Worm (Caenorhabditis elegans) whole organism, midembryonic: Measurements from ENCODE around the gene C14B9.8.

Experiments used
- T22C8.4 ChIP-seq: fragments of 200-800 bp; sonication (Bioruptor generic); IDR thresholded peaks from 2 replicates; pipeline ENCODE4 v1.3.6; 2022; ENCODE audit warnings: missing genetic modification characterization, missing compliant biosample characterization
- cog-1 ChIP-seq: sonication (generic microtip); optimal IDR thresholded peaks from 2 replicates; lab custom pipeline; 2016; ENCODE audit warnings: missing genetic modification characterization, missing compliant biosample characterization
- ref-1 ChIP-seq: fragments of 200-800 bp; sonication (Bioruptor generic); conservative IDR thresholded peaks from 2 replicates; pipeline ENCODE4 v1.3.6; 2022; ENCODE audit warnings: missing genetic modification reagents, missing genetic modification characterization, missing compliant biosample characterization

DNA sequence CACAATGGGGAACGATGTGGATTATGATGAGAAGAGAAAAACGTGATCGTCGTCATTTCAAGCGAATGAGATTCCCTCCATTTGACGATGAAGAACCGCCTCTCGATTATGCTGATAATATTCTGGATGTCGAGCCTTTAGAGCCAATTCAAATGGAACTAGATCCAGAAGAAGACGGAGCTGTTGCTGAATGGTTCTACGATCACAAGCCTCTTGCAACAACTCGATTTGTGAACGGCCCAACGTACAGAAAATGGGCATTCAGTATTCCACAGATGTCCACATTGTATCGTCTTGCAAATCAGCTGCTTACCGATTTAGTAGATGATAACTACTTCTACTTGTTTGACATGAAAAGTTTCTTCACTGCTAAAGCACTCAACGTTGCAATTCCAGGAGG lies 20.3 kb upstream of the C14B9.8 start:
- no peak for TF ChIP-seq ref-1 (GFP tag; lab: Robert Waterston, UW)
- no peak for TF ChIP-seq cog-1 (tag; lab: Kevin White, UChicago)
- no peak for TF ChIP-seq T22C8.4 (GFP tag; lab: Robert Waterston, UW)
